Fruit fly (Drosophila melanogaster) whole organism: ENCODE measurements around the gene Cpr66Cb.

Source experiments
- CG8478 ChIP-seq: fragments of >200 bp; optimal IDR thresholded peaks from 2 replicates; lab custom pipeline; 2018; ENCODE audit warnings: inconsistent platforms
- Dll ChIP-seq: fragments of >200 bp; optimal IDR thresholded peaks from 2 replicates; lab custom pipeline; 2017
- EcR ChIP-seq, 2 experiments: fragments of >200 bp; optimal IDR thresholded peaks; 2 replicates each; lab custom pipeline; 2017; ENCODE audit warnings: missing biosample characterization in 2 of 2, missing genetic modification characterization in 2 of 2, missing genetic modification reagents in 2 of 2
- pan ChIP-seq: fragments of >200 bp; optimal IDR thresholded peaks from 2 replicates; lab custom pipeline; 2017
- psq ChIP-seq: fragments of >200 bp; optimal IDR thresholded peaks from 2 replicates; lab custom pipeline; 2017
- usp ChIP-seq: fragments of >200 bp; optimal IDR thresholded peaks from 2 replicates; lab custom pipeline; 2017; ENCODE audit warnings: missing biosample characterization, missing genetic modification characterization, mixed read lengths

The Cpr66Cb gene

DNA sequence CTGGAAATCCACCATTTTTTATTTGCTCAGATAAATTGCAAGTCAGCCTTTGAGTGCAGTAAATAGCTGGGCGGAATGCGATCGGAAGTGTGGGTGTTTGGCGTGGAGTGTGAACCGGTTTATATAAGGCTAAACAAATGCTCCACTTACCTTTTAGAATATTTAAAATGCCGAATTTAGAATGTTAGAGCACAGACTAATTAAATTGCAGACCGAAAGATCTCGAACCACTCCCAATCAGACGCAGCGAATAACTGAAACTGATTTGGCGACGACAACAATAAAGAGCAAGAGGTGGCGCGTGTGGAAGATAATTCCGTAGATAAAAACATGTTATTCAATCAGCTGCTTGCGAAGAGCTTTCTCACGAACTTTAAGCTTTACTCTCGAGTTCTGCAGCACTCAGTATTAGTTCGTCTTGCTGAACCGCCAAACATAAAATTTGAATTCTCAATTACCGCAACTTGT is 24.2 kb downstream of the Cpr66Cb start, which contains the start of gene Idh:
Gene Idh (minus strand): TSS at position 264 of the 468 bp plus-strand sequence.
- TF ChIP-seq Dll (lab: Kevin White, UChicago) (no peak), psq (lab: Kevin White, UChicago) (no peak), CG8478 (lab: Kevin White, UChicago) (no peak), pan (lab: Kevin White, UChicago) (no peak), usp (GFP tag; lab: Kevin White, UChicago) (no peak), EcR (GFP tag; optimal IDR thresholded peaks at IDR 0.05; lab: Kevin White, UChicago) (no peak)

DNA sequence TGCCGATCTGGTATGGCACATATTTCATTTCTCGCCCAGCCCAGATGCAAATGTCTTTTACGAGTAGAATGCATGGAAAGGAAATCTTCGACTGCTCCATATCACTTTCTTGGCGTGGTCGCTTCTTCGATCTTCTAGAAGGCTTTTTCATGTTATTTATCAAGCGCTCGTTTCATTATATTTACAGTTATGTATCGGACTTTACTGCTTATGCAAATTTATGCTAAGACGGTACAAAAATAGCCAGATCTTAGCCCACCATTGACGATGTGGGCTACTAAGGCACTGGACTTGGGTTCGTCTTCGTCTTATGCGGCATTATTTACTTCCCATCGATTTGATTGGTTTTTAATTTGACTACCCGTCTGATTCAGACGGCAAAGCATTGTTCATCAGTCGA is 26.8 kb downstream of the Cpr66Cb start:
- TF ChIP-seq psq (lab: Kevin White, UChicago) = no peak
- TF ChIP-seq EcR (GFP tag; optimal IDR thresholded peaks at IDR 0.05; lab: Kevin White, UChicago) = no peak
- no peak for TF ChIP-seq Dll (lab: Kevin White, UChicago)

DNA sequence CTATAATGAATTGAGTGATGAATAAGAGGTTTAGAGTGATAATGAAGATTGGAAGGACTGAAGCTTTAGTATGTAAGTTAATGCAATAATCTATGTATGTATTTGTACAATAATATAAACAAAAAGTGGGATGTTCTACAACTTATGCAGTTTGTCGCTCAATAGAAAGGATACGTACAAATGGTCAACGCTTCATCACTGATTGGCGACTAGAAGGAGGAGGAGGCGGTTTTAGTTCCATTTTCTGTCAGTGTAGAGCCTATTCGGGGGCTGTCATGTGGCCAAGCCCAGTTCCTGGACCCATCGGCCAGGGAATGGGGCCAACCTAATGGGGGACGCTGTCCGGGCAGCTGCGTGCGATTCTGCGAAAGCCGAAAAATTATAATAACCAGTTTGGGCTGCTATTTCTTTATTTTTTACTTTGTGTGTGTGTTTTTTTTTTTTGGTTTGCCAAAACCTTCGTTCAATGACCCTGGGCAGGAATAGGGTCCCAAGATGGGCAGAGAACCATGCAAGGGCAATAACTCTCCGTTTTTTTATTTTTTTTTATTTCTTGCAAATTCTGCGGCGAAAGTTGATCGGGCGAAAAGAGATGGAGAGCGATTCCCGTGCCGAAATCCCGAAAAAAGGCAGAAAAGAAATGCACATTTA is 32.3 kb downstream of the Cpr66Cb start:
- TF ChIP-seq EcR (GFP tag; optimal IDR thresholded peaks at IDR 0.05; lab: Kevin White, UChicago) (peak in 1 of 2 experiments; percentile 9), CG8478 (lab: Kevin White, UChicago) (no peak)

DNA sequence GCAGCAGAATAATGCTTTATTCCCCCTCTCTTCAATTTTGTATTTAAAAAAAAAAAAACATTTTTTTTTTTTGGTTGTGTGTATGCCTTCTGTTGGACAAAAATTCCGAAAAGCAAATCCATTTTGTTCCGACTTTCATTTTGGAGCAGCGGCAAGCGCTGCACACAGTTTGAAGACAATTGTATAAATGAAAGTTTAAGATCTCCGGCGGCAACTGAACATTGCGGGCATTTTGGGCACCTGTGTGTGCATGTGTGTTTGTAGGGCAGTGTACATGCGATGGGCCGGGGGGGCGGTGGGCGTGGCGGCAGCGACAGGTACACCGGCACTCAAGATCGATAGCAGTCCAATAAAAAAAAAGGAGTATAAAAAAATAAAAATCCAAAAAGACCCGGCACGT is 33.0 kb downstream of the Cpr66Cb start:
- no peak for TF ChIP-seq EcR (GFP tag; optimal IDR thresholded peaks at IDR 0.05; lab: Kevin White, UChicago)
- TF ChIP-seq usp (GFP tag; lab: Kevin White, UChicago) = no peak
- no peak for TF ChIP-seq CG8478 (lab: Kevin White, UChicago)
- no peak for TF ChIP-seq pan (lab: Kevin White, UChicago)
- TF ChIP-seq Dll (lab: Kevin White, UChicago) = no peak
- TF ChIP-seq psq (lab: Kevin White, UChicago) = no peak

DNA sequence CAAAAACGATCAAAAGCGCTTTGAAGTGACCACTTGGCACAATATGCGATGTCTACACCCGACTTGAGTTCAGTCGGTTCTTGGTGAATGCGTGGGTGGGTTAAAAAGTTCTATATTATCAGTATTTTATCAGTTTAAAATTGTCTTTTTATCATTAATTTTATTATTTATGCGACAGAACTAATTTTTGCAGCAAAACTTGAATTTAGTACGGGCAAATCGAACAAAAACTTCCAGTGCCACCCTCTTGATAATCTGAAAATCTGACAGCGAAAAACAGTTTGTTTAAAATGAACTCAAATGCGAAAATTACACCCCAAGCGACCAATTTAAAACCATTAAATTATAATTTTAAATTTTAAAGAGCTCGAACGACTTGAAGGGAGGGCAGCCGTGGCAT is 34.5 kb downstream of the Cpr66Cb start:
- no peak for TF ChIP-seq pan (lab: Kevin White, UChicago)
- no peak for TF ChIP-seq CG8478 (lab: Kevin White, UChicago)
- no peak for TF ChIP-seq Dll (lab: Kevin White, UChicago)
- no peak for TF ChIP-seq usp (GFP tag; lab: Kevin White, UChicago)
- TF ChIP-seq psq (lab: Kevin White, UChicago) = no peak
- TF ChIP-seq EcR (GFP tag; optimal IDR thresholded peaks at IDR 0.05; lab: Kevin White, UChicago) = no peak

DNA sequence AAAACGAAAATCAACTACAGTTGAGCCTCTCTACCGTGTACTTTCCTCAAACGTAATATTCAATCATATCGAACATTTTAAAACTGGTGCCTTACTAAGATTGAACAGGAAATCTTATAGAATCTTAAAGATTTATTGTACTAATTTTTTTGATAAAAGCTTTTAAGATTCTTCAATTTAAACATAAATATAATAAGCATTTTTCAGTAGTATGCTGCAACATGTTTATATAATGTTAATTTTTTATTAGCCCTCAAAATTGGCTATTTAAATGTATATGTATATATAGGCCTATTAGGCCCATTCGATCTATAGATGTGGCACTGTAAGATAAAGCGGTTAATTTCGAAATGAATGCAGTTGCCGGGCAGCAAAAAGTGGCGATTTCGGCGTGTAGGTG is 35.1 kb downstream of the Cpr66Cb start:
- TF ChIP-seq pan (lab: Kevin White, UChicago) (no peak), psq (lab: Kevin White, UChicago) (no peak), usp (GFP tag; lab: Kevin White, UChicago) (no peak), CG8478 (lab: Kevin White, UChicago) (no peak), Dll (lab: Kevin White, UChicago) (no peak), EcR (GFP tag; optimal IDR thresholded peaks at IDR 0.05; lab: Kevin White, UChicago) (no peak)

DNA sequence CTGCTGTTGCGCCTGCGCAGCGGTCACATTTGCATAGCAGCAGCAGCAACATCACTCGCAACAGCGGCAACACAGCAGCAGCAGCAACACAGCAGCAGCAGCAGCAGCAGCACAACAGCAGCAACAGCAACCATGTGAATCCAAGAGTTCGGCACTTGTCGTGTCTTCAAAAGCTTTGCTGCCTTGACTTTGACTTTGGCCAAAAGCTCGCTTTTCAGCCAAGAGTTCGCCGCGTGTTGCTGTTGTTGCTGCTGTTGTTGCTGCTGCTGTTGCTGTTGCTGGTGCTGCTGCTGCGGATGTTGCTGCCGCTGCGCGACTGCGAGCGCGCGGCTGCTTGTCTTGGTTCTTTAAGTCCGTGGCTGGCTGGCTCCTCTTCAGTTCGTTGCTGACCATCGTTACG is 35.6 kb downstream of the Cpr66Cb start, which contains the start of gene ImpE1:
Gene ImpE1 (plus strand): TSS at position 371 of the 400 bp plus-strand sequence.
- TF ChIP-seq CG8478 (lab: Kevin White, UChicago) (no peak), pan (lab: Kevin White, UChicago) (no peak), usp (GFP tag; lab: Kevin White, UChicago) (no peak), psq (lab: Kevin White, UChicago) (no peak), EcR (GFP tag; optimal IDR thresholded peaks at IDR 0.05; lab: Kevin White, UChicago) (no peak), Dll (lab: Kevin White, UChicago) (peak; percentile 2)

DNA sequence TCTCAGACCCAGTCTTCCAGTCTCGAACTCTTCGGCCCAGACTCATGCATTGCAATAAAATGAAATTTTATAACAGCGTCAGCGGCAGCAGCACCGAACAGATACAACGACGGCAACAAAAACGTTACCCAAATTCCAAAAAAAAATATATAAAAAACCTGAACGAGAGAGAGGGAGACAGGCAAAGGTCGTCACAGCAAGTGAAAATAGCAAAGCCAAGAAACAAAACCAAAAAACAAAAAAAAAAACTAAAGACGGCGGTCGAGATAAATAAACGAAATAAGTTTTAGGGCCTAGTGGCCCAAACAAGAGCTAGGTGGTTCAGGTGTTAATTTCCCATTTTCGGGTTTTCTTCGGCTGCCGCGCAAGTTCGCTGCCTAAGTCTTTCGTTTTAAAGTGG is 37.6 kb downstream of the Cpr66Cb start:
- TF ChIP-seq EcR (GFP tag; optimal IDR thresholded peaks at IDR 0.05; lab: Kevin White, UChicago) = no peak
- TF ChIP-seq usp (GFP tag; lab: Kevin White, UChicago) = no peak
- no peak for TF ChIP-seq psq (lab: Kevin White, UChicago)
- TF ChIP-seq Dll (lab: Kevin White, UChicago) = no peak
- no peak for TF ChIP-seq CG8478 (lab: Kevin White, UChicago)
- no peak for TF ChIP-seq pan (lab: Kevin White, UChicago)

DNA sequence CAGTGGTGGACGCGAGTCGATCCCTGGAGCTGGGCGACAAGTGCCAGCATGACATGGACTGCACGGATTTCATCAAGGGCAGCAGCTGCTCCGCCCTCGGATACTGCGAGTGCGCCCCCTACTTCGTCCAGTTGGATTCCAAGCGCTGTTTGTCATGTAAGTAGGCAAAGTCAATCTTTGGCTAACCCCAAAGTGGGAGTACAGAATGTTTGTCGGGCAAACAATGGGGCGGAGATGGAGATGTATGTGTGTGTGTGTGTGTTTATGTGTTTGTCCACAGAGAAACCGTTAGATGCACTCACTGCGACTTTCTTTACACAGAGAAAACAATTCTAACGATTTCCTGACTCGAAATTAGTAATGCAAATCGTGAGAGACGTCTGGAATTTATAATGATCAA is 42.7 kb downstream of the Cpr66Cb start:
- TF ChIP-seq EcR (GFP tag; optimal IDR thresholded peaks at IDR 0.05; lab: Kevin White, UChicago) = no peak
- TF ChIP-seq pan (lab: Kevin White, UChicago) = no peak
- no peak for TF ChIP-seq usp (GFP tag; lab: Kevin White, UChicago)
- TF ChIP-seq psq (lab: Kevin White, UChicago) = no peak
- TF ChIP-seq CG8478 (lab: Kevin White, UChicago) = no peak
- TF ChIP-seq Dll (lab: Kevin White, UChicago) = no peak

DNA sequence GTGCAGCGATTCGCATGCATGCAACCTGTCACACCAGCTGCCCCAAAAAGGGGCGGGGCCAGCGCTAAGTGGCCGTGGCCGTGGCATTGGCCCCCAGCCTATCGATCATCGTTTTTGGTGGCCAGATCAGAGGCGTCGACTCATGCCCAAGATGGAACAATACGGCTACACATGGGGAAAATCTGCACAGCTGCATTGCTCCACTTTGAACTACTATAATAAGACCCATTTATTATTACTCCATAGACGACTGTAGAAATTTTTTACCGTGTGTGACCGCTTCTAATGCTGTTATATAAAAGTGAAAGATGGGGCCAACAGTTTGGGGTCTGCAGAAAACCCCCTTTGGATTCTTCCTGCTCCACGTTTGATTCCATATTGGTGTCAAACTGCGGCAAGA is 47.5 kb downstream of the Cpr66Cb start:
- TF ChIP-seq EcR (GFP tag; optimal IDR thresholded peaks at IDR 0.05; lab: Kevin White, UChicago) (no peak), Dll (lab: Kevin White, UChicago) (no peak), psq (lab: Kevin White, UChicago) (no peak), CG8478 (lab: Kevin White, UChicago) (no peak), usp (GFP tag; lab: Kevin White, UChicago) (no peak), pan (lab: Kevin White, UChicago) (no peak)

DNA sequence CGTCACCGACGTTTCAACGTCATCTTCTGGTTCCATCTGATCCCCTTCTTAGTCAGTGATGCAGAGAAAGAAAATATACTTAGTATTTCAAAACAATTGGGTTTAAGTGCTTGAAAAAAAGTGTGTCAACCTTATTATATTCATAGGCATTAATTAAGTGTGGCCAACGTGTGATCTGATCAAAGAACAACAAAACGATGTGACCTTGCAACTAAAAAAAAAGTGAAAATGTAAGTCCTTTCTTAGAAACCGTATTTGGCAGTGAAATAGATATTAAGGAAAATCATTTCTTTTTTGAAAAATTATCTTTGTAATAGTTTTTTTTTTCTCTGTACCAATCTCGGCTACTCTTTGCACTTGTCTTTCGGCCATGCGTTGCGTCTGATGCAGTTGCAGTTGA is 48.6 kb downstream of the Cpr66Cb start:
- TF ChIP-seq pan (lab: Kevin White, UChicago) (no peak), Dll (lab: Kevin White, UChicago) (no peak), usp (GFP tag; lab: Kevin White, UChicago) (no peak), EcR (GFP tag; optimal IDR thresholded peaks at IDR 0.05; lab: Kevin White, UChicago) (no peak), psq (lab: Kevin White, UChicago) (no peak), CG8478 (lab: Kevin White, UChicago) (no peak)
